Worm (Caenorhabditis elegans) whole organism, midembryonic: ENCODE measurements around the gene B0545.4.

ENCODE experiments used
- klf-2 ChIP-seq: fragments of 200-800 bp; sonication (Bioruptor generic); conservative IDR thresholded peaks from 2 replicates; pipeline ENCODE4 v1.3.6; 2022; ENCODE audit warnings: missing genetic modification reagents, missing genetic modification characterization, missing compliant biosample characterization
- med-1 ChIP-seq: sonication (generic microtip); optimal IDR thresholded peaks from 2 replicates; lab custom pipeline; 2017; ENCODE audit warnings: missing genetic modification characterization, mild to moderate bottlenecking, missing compliant biosample characterization, antibody characterized with exemption, missing genetic modification reagents; ENCODE audit not compliant: insufficient read depth
- ztf-23 ChIP-seq: fragments of 200-800 bp; sonication (Bioruptor generic); IDR thresholded peaks from 2 replicates; pipeline ENCODE4 v1.3.6; 2022; ENCODE audit warnings: missing genetic modification reagents, missing genetic modification characterization, missing compliant biosample characterization
- ztf-29 ChIP-seq: fragments of 200-800 bp; sonication (Bioruptor generic); IDR thresholded peaks from 2 replicates; pipeline ENCODE4 v1.3.6; 2022; ENCODE audit warnings: missing genetic modification reagents, missing genetic modification characterization, missing compliant biosample characterization

DNA sequence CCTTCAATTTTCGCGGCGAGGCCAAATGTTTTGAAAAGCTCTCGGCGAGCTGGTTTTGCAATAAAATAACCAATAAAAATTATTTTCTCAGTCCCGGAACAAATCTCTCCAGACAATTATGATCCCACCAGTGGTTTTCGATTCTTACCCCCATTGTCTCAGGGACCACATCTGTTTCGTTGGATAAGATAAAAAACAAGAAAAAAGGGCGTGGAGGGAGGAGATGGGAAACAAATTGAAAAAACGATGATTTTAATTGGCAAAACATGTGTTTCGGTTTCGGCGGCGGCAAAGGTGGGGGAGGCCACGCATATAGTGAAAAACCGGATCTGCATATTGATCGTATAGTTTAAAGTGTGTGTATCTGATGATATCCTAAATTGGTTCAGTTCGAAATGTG is 28.3 kb downstream of the B0545.4 start:
- TF ChIP-seq med-1 (no peak), klf-2 (GFP tag; lab: Robert Waterston, UW) (no peak), ztf-29 (GFP tag; lab: Robert Waterston, UW) (no peak), ztf-23 (GFP tag; lab: Robert Waterston, UW) (no peak)
